Worm (Caenorhabditis elegans): ENCODE measurements around the gene stdh-3.

DNA sequence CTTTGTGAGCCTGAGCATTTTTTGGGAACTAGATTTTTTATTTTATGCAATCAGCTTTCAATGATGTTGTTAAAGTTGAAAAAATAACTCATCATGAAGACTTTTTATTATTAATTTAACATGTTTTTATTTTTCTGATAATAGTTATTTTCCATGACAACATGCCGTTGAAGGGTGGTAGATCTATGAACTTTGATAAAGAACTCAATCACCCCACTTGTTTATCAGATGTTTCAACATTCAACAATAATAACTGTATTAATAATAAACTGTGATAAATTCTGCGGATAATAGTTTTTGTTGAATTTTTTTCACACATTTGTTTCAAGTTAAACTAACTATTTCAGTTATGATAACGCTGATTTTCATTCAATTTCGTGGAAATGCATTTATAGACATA, 12.9 kb upstream of the stdh-3 start:
- TF ChIP-seq F22D6.2 (tag; optimal IDR thresholded peaks at IDR 0.05) (no peak), ceh-40 (GFP tag; IDR thresholded peaks at IDR 0.05) (no peak), snpc-1.1 (tag; optimal IDR thresholded peaks at IDR 0.05; ENCODE audit: insufficient read depth) (no peak), snpc-1.3 (tag; optimal IDR thresholded peaks at IDR 0.05; ENCODE audit: insufficient read depth) (no peak), dpl-1 (GFP tag; optimal IDR thresholded peaks at IDR 0.05) (no peak), mel-28 (tag; optimal IDR thresholded peaks at IDR 0.05; ENCODE audit: borderline replicate concordance) (no peak), snpc-3.4 (tag; optimal IDR thresholded peaks at IDR 0.05) (no peak), ztf-28 (GFP tag; IDR thresholded peaks at IDR 0.05) (no peak), nhr-90 (tag; optimal IDR thresholded peaks at IDR 0.05) (no peak), ccch-3 (GFP tag; optimal IDR thresholded peaks at IDR 0.05) (no peak), ceh-58 (GFP tag; IDR thresholded peaks at IDR 0.05) (no peak)
